Worm (Caenorhabditis elegans): ENCODE results near the gene osta-3.

ce11 chrII:14844253-14844652 lies 31.9 kb downstream of the osta-3 start:
- TF ChIP-seq nhr-48 (tag; optimal IDR thresholded peaks at IDR 0.05) (no peak), unc-62 (GFP tag; optimal IDR thresholded peaks at IDR 0.05 in 1 of 2) (no peak), unc-62 (tag; optimal IDR thresholded peaks at IDR 0.05) (no peak), hmg-1.1 (GFP tag; IDR thresholded peaks at IDR 0.05) (no peak), ztf-7 (tag; optimal IDR thresholded peaks at IDR 0.05) (no peak), nhr-41 (GFP tag; IDR thresholded peaks at IDR 0.05) (no peak), pqm-1 (tag; optimal IDR thresholded peaks at IDR 0.05) (no peak)
